Fruit fly (Drosophila melanogaster) whole organism, embryonic: ENCODE results near the gene slmo.

Experiments used
- ATbp ChIP-seq: fragments of 200-800 bp; sonication (Bioruptor generic); optimal IDR thresholded peaks from 2 replicates; lab custom pipeline; 2017; ENCODE audit warnings: missing biosample characterization, mild to moderate bottlenecking, missing genetic modification characterization, missing genetic modification reagents
- BEAF-32 ChIP-seq: fragments of 200-800 bp; sonication (Bioruptor generic); optimal IDR thresholded peaks from 3 replicates; lab custom pipeline; 2017; ENCODE audit warnings: missing biosample characterization, missing genetic modification characterization, mild to moderate bottlenecking, moderate library complexity, missing genetic modification reagents
- CG10565 ChIP-seq: fragments of 200-800 bp; sonication (Bioruptor generic); optimal IDR thresholded peaks from 3 replicates; lab custom pipeline; 2016; ENCODE audit warnings: missing biosample characterization, mild to moderate bottlenecking, missing genetic modification characterization
- CG11398 ChIP-seq: fragments of 200-800 bp; sonication (Bioruptor generic); optimal IDR thresholded peaks from 2 replicates; lab custom pipeline; 2016; ENCODE audit warnings: missing biosample characterization, missing genetic modification characterization
- CG12391 ChIP-seq: fragments of 200-800 bp; sonication (Bioruptor generic); optimal IDR thresholded peaks from 3 replicates; lab custom pipeline; 2018; ENCODE audit warnings: missing biosample characterization, mild to moderate bottlenecking, missing genetic modification characterization, moderate library complexity
- CG12659 ChIP-seq: fragments of 200-800 bp; sonication (Bioruptor generic); optimal IDR thresholded peaks from 3 replicates; lab custom pipeline; 2017; ENCODE audit warnings: mild to moderate bottlenecking, missing biosample characterization, missing genetic modification reagents, missing genetic modification characterization
- CG13624 ChIP-seq: fragments of 200-800 bp; sonication (Bioruptor generic); optimal IDR thresholded peaks from 2 replicates; lab custom pipeline; 2016; ENCODE audit warnings: missing biosample characterization, missing genetic modification characterization
- CG14710 ChIP-seq: fragments of 200-800 bp; sonication (Bioruptor generic); optimal IDR thresholded peaks from 3 replicates; lab custom pipeline; 2019; ENCODE audit warnings: missing biosample characterization, mild to moderate bottlenecking, missing genetic modification characterization, moderate library complexity
- CG15073 ChIP-seq: fragments of 200-800 bp; sonication (Bioruptor generic); optimal IDR thresholded peaks from 2 replicates; lab custom pipeline; 2016; ENCODE audit warnings: missing biosample characterization, missing genetic modification characterization
- CG1602 ChIP-seq: fragments of 200-800 bp; sonication (Bioruptor generic); optimal IDR thresholded peaks from 3 replicates; lab custom pipeline; 2016; ENCODE audit warnings: missing biosample characterization, missing genetic modification characterization
- CG1647 ChIP-seq: fragments of 200-800 bp; sonication (Bioruptor generic); optimal IDR thresholded peaks from 3 replicates; lab custom pipeline; 2016; ENCODE audit warnings: missing biosample characterization, missing genetic modification characterization
- CG17829 ChIP-seq: fragments of 200-800 bp; optimal IDR thresholded peaks from 2 replicates; lab custom pipeline; 2019; ENCODE audit warnings: missing biosample characterization, mild to moderate bottlenecking, missing genetic modification characterization, moderate library complexity
- CG32772 ChIP-seq: fragments of 200-800 bp; sonication (Bioruptor generic); IDR thresholded peaks from 2 replicates; pipeline ENCODE4 v1.3.6; 2022; ENCODE audit warnings: missing biosample characterization, missing genetic modification characterization
- CG4360 ChIP-seq: fragments of 200-800 bp; sonication (Bioruptor generic); IDR thresholded peaks from 2 replicates; pipeline ENCODE4 v1.3.6; 2022; ENCODE audit warnings: missing biosample characterization, missing genetic modification characterization
- D19A ChIP-seq: fragments of 200-800 bp; optimal IDR thresholded peaks from 3 replicates; lab custom pipeline; 2019; ENCODE audit warnings: missing biosample characterization, mild to moderate bottlenecking, missing genetic modification characterization, moderate library complexity
- Dfd ChIP-seq, 2 experiments: fragments of >200 bp; optimal IDR thresholded peaks; 2 replicates each; lab custom pipeline; 2017; ENCODE audit warnings: missing biosample characterization in 2 of 2, missing genetic modification characterization in 2 of 2
- Drgx ChIP-seq: fragments of 200-800 bp; sonication (Bioruptor generic); IDR thresholded peaks from 2 replicates; pipeline ENCODE4 v1.3.6; 2022; ENCODE audit warnings: missing biosample characterization, missing genetic modification characterization
- HLHmδ ChIP-seq: fragments of 200-800 bp; sonication (Bioruptor generic); optimal IDR thresholded peaks from 2 replicates; lab custom pipeline; 2018; ENCODE audit warnings: missing biosample characterization, mild to moderate bottlenecking, missing genetic modification characterization, moderate library complexity
- Hand ChIP-seq: fragments of 200-800 bp; sonication (Bioruptor generic); optimal IDR thresholded peaks from 2 replicates; lab custom pipeline; 2017; ENCODE audit warnings: mild to moderate bottlenecking, missing biosample characterization, missing genetic modification reagents, missing genetic modification characterization
- Hey ChIP-seq: fragments of 200-800 bp; sonication (Bioruptor generic); optimal IDR thresholded peaks from 3 replicates; lab custom pipeline; 2018; ENCODE audit warnings: missing biosample characterization, mild to moderate bottlenecking, missing genetic modification characterization
- Hr78 ChIP-seq, 2 experiments: fragments of 200-800 bp in 1 of 2; fragments of >200 bp in 1 of 2; sonication (Bioruptor generic) in 1 of 2; optimal IDR thresholded peaks; 2 replicates each; lab custom pipeline; 2017 to 2019; ENCODE audit warnings: missing biosample characterization in 2 of 2, missing genetic modification characterization in 2 of 2, mild to moderate bottlenecking in 1 of 2, moderate library complexity in 1 of 2
- Lhr ChIP-seq: fragments of 200-800 bp; sonication (Bioruptor generic); optimal IDR thresholded peaks from 3 replicates; lab custom pipeline; 2017; ENCODE audit warnings: mild to moderate bottlenecking, missing biosample characterization, missing genetic modification reagents, missing genetic modification characterization
- Med ChIP-seq: fragments of 200-800 bp; sonication (Bioruptor generic); peaks from one replicate; lab custom pipeline; 2016; ENCODE audit warnings: missing biosample characterization, missing genetic modification characterization, mild to moderate bottlenecking, inconsistent platforms, moderate library complexity
- Meics ChIP-seq: fragments of 200-800 bp; sonication (Bioruptor generic); optimal IDR thresholded peaks from 2 replicates; lab custom pipeline; 2017; ENCODE audit warnings: missing biosample characterization, mild to moderate bottlenecking, missing genetic modification characterization
- Ptx1 ChIP-seq: fragments of 200-800 bp; sonication (Bioruptor generic); IDR thresholded peaks from 2 replicates; pipeline ENCODE4 v1.3.6; 2022; ENCODE audit warnings: missing biosample characterization, missing genetic modification characterization
- Sox100B ChIP-seq: fragments of 200-800 bp; sonication (Bioruptor generic); optimal IDR thresholded peaks from 3 replicates; lab custom pipeline; 2018; ENCODE audit warnings: missing biosample characterization, mild to moderate bottlenecking, missing genetic modification characterization
- Sry-β ChIP-seq: fragments of 200-800 bp; sonication (Bioruptor generic); optimal IDR thresholded peaks from 2 replicates; lab custom pipeline; 2018; ENCODE audit warnings: missing biosample characterization, mild to moderate bottlenecking, missing genetic modification characterization, moderate library complexity
- Vsx1 ChIP-seq: fragments of 200-800 bp; sonication (Bioruptor generic); optimal IDR thresholded peaks from 2 replicates; lab custom pipeline; 2017; ENCODE audit warnings: missing biosample characterization, mild to moderate bottlenecking, missing genetic modification characterization, missing genetic modification reagents
- Xrp1 ChIP-seq: fragments of 200-800 bp; sonication (Bioruptor generic); IDR thresholded peaks from 2 replicates; pipeline ENCODE4 v1.3.6; 2022; ENCODE audit warnings: missing biosample characterization, missing genetic modification characterization
- bsh ChIP-seq, 2 experiments: fragments of 200-800 bp; sonication (Bioruptor generic); optimal IDR thresholded peaks; 2 replicates each; lab custom pipeline; 2017 to 2018; ENCODE audit warnings: mild to moderate bottlenecking in 2 of 2, missing biosample characterization in 2 of 2, missing genetic modification characterization in 2 of 2, moderate library complexity in 1 of 2
- cg ChIP-seq: fragments of 200-800 bp; sonication (Bioruptor generic); optimal IDR thresholded peaks from 3 replicates; lab custom pipeline; 2019; ENCODE audit warnings: missing biosample characterization, mild to moderate bottlenecking, missing genetic modification characterization, moderate library complexity
- dpn ChIP-seq, 2 experiments: fragments of 200-800 bp; sonication (Bioruptor generic); optimal IDR thresholded peaks; 3 replicates each; lab custom pipeline; 2016; ENCODE audit warnings: missing biosample characterization in 2 of 2, missing genetic modification characterization in 2 of 2
- exex ChIP-seq: fragments of 200-800 bp; sonication (Bioruptor generic); optimal IDR thresholded peaks from 4 replicates; lab custom pipeline; 2018; ENCODE audit warnings: missing biosample characterization, mild to moderate bottlenecking, missing genetic modification characterization, moderate library complexity
- ftz-f1 ChIP-seq: fragments of 200-800 bp; sonication (Bioruptor generic); optimal IDR thresholded peaks from 2 replicates; lab custom pipeline; 2016; ENCODE audit warnings: missing biosample characterization, missing genetic modification characterization
- gcm2 ChIP-seq: fragments of 200-800 bp; sonication (Bioruptor generic); optimal IDR thresholded peaks from 2 replicates; lab custom pipeline; 2016; ENCODE audit warnings: missing biosample characterization, missing genetic modification characterization
- gfzf ChIP-seq: fragments of 200-800 bp; sonication (Bioruptor generic); optimal IDR thresholded peaks from 2 replicates; lab custom pipeline; 2016; ENCODE audit warnings: missing biosample characterization, mild to moderate bottlenecking, missing genetic modification characterization, moderate library complexity
- ham ChIP-seq: fragments of 200-800 bp; sonication (Bioruptor generic); IDR thresholded peaks from 2 replicates; pipeline ENCODE4 v1.3.6; 2022; ENCODE audit warnings: missing biosample characterization, missing genetic modification characterization
- her ChIP-seq: fragments of 200-800 bp; sonication (Bioruptor generic); optimal IDR thresholded peaks from 2 replicates; lab custom pipeline; 2016; ENCODE audit warnings: missing biosample characterization, missing genetic modification characterization
- kay ChIP-seq: fragments of 200-800 bp; sonication (Bioruptor generic); optimal IDR thresholded peaks from 2 replicates; lab custom pipeline; 2016; ENCODE audit warnings: missing biosample characterization, missing genetic modification characterization
- klu ChIP-seq: fragments of 200-800 bp; sonication (Bioruptor generic); IDR thresholded peaks from 2 replicates; pipeline ENCODE4 v1.3.6; 2022; ENCODE audit warnings: missing biosample characterization, missing genetic modification characterization
- lov ChIP-seq, 2 experiments: fragments of 200-800 bp in 1 of 2; fragments of >200 bp in 1 of 2; sonication (Bioruptor generic) in 1 of 2; IDR thresholded peaks in 1 of 2; optimal IDR thresholded peaks in 1 of 2; 2 replicates in 1 of 2; 3 replicates in 1 of 2; pipeline versions ENCODE4 v1.3.6 to Lab custom; 2017 to 2022; ENCODE audit warnings: missing biosample characterization in 1 of 2, missing genetic modification characterization in 1 of 2
- nerfin-1 ChIP-seq: fragments of 200-800 bp; sonication (Bioruptor generic); optimal IDR thresholded peaks from 3 replicates; lab custom pipeline; 2019; ENCODE audit warnings: missing biosample characterization, mild to moderate bottlenecking, missing genetic modification characterization, moderate library complexity
- otp ChIP-seq: fragments of 200-800 bp; sonication (Bioruptor generic); IDR thresholded peaks from 3 replicates; pipeline ENCODE4, ENCODE4 v1.3.6; 2022; ENCODE audit warnings: missing biosample characterization, missing genetic modification characterization
- pb ChIP-seq: fragments of 200-800 bp; sonication (Bioruptor generic); optimal IDR thresholded peaks from 3 replicates; lab custom pipeline; 2016; ENCODE audit warnings: missing biosample characterization, missing genetic modification characterization
- ro ChIP-seq: fragments of 200-800 bp; sonication (Bioruptor generic); IDR thresholded peaks from 2 replicates; pipeline ENCODE4 v1.3.6; 2022; ENCODE audit warnings: missing biosample characterization, missing genetic modification characterization
- row ChIP-seq: fragments of 200-800 bp; sonication (Bioruptor generic); IDR thresholded peaks from 3 replicates; pipeline ENCODE4 v1.3.6; 2022; ENCODE audit warnings: missing biosample characterization, missing genetic modification characterization
- sima ChIP-seq: fragments of 200-800 bp; sonication (Bioruptor generic); optimal IDR thresholded peaks from 2 replicates; lab custom pipeline; 2016; ENCODE audit warnings: missing biosample characterization, missing genetic modification characterization
- twi ChIP-seq: fragments of 200-800 bp; optimal IDR thresholded peaks from 2 replicates; lab custom pipeline; 2019; ENCODE audit warnings: missing biosample characterization, mild to moderate bottlenecking, missing genetic modification characterization, moderate library complexity
- zen ChIP-seq: fragments of 200-800 bp; sonication (Bioruptor generic); optimal IDR thresholded peaks from 3 replicates; lab custom pipeline; 2018; ENCODE audit warnings: missing biosample characterization, mild to moderate bottlenecking, missing genetic modification characterization, moderate library complexity
- zf30C ChIP-seq: fragments of 200-800 bp; sonication (Bioruptor generic); optimal IDR thresholded peaks from 3 replicates; lab custom pipeline; 2018; ENCODE audit warnings: missing biosample characterization, mild to moderate bottlenecking, missing genetic modification characterization

Gene slmo

DNA sequence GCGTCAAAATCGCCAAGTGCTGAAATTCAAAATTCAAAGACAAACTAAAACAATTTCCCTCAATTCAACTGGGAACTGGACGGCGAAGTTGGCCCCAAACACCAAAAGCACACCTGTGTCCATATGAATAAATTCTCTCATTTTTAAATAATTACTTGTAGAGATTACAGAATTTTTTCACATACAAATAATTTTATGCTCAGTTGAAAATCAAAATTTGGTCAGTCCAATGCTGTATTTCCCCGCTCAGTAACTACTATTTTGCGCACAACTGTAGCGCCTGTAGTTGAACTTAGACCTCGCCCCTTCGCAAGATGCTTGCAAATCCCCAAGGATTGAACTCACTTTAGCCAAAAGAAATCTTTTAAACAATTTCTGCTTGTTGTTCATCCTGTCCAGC, 19.8 kb downstream of the slmo start (continued):
- TF ChIP-seq Ptx1 (GFP tag; lab: Robert Waterston, UW) (peak; percentile 43; the same call in 1 of the 2 replicates), Hey (tag; lab: Kevin White, UChicago) (no peak), klu (GFP tag; lab: Robert Waterston, UW) (no peak), row (GFP tag; lab: Robert Waterston, UW) (peak; percentile 61), Sry-β (GFP tag; lab: Kevin White, UChicago) (no peak), CG4360 (no peak), BEAF-32 (GFP tag; lab: Kevin White, UChicago) (no peak), Xrp1 (GFP tag; lab: Robert Waterston, UW) (no peak), CG17829 (tag; lab: Kevin White, UChicago) (no peak), CG13624 (GFP tag; lab: Kevin White, UChicago) (no peak), CG14710 (tag; lab: Kevin White, UChicago) (no peak), CG10565 (GFP tag; lab: Kevin White, UChicago) (no peak), CG12391 (tag; lab: Kevin White, UChicago) (peak; percentile 23), Sox100B (GFP tag; lab: Kevin White, UChicago) (no peak), ATbp (GFP tag; lab: Kevin White, UChicago) (peak; percentile 33), cg (GFP tag; lab: Kevin White, UChicago) (no peak), kay (no peak), gcm2 (no peak), pb (GFP tag; lab: Kevin White, UChicago) (no peak), ro (no peak), Lhr (GFP tag; lab: Kevin White, UChicago) (no peak), zf30C (GFP tag; lab: Kevin White, UChicago) (no peak), bsh (GFP tag; optimal IDR thresholded peaks at IDR 0.05; lab: Kevin White, UChicago) (peak in 1 of 2 experiments; percentile 36), exex (tag; lab: Kevin White, UChicago) (no peak), ham (no peak), Hand (GFP tag; lab: Kevin White, UChicago) (no peak), otp (0 out of 3 replicates have a peak, but pooled peaks have one; percentile 7), sima (GFP tag; lab: Kevin White, UChicago) (no peak), Drgx (GFP tag; lab: Robert Waterston, UW) (0 out of 2 replicates have a peak, but pooled peaks have one; percentile 9), Meics (no peak), Hr78 (GFP tag; optimal IDR thresholded peaks at IDR 0.05; lab: Kevin White, UChicago) (no peak), CG11398 (GFP tag; lab: Kevin White, UChicago) (no peak), CG15073 (GFP tag; lab: Kevin White, UChicago) (no peak), Med (GFP tag; lab: Kevin White, UChicago) (peak; percentile 70), gfzf (GFP tag; lab: Kevin White, UChicago) (no peak), zen (tag; lab: Kevin White, UChicago) (no peak), nerfin-1 (no peak), her (GFP tag; lab: Kevin White, UChicago) (no peak), CG32772 (GFP tag; lab: Robert Waterston, UW) (no peak), CG1647 (GFP tag; lab: Kevin White, UChicago) (no peak), lov (optimal IDR thresholded peaks at IDR 0.05; lab: Kevin White, UChicago) (no peak), lov (GFP tag; IDR thresholded peaks at IDR 0.05; lab: Robert Waterston, UW) (no peak), Vsx1 (GFP tag; lab: Kevin White, UChicago) (no peak), HLHmδ (GFP tag; lab: Kevin White, UChicago) (no peak), D19A (no peak), Dfd (GFP tag; optimal IDR thresholded peaks at IDR 0.05; lab: Kevin White, UChicago) (no peak), ftz-f1 (GFP tag; lab: Kevin White, UChicago) (no peak), CG12659 (GFP tag; lab: Kevin White, UChicago) (no peak), CG1602 (GFP tag; lab: Kevin White, UChicago) (no peak), twi (tag; lab: Kevin White, UChicago) (no peak), dpn (GFP tag; optimal IDR thresholded peaks at IDR 0.05; lab: Kevin White, UChicago) (no peak)
